Worm (Caenorhabditis elegans): ENCODE data around the gene srw-63.

Gene srw-63

ce11 chrIV:14019883-14020282 is 4.1 kb upstream of the srw-63 start, which contains the start of the genes irld-56 and irld-55 (continued):
- TF ChIP-seq lin-40 (tag; optimal IDR thresholded peaks at IDR 0.05) (no peak), hrde-1 (tag; optimal IDR thresholded peaks at IDR 0.05; ENCODE audit: borderline replicate concordance) (no peak)

ce11 chrIV:14013692-14014091 is 2.1 kb downstream of the srw-63 start:
- TF ChIP-seq snpc-1.3 (tag; optimal IDR thresholded peaks at IDR 0.05; ENCODE audit: insufficient read depth) (peak; percentile 90), him-1 (tag; optimal IDR thresholded peaks at IDR 0.05) (peak; percentile 82), Y53G8AR.9 (GFP tag; conservative IDR thresholded peaks at IDR 0.05) (no peak), aptf-2 (GFP tag; conservative IDR thresholded peaks at IDR 0.05) (no peak), aptf-3 (GFP tag; IDR thresholded peaks at IDR 0.05) (0 out of 2 replicates have a peak, but pooled peaks have one; percentile 26), attf-6 (GFP tag; IDR thresholded peaks at IDR 0.05) (peak; percentile 99), F57A8.1 (GFP tag; optimal IDR thresholded peaks at IDR 0.05) (no peak), tbp1 (GFP tag; optimal IDR thresholded peaks at IDR 0.05) (peak; percentile 97), F49E8.2 (tag; optimal IDR thresholded peaks at IDR 0.05; ENCODE audit: insufficient read depth) (peak; percentile 5), cebp-1 (GFP tag; IDR thresholded peaks at IDR 0.05) (no peak), cebp-1 (tag; optimal IDR thresholded peaks at IDR 0.05) (no peak), Y53F4B.3 (GFP tag; IDR thresholded peaks at IDR 0.05) (no peak), madf-8 (GFP tag; conservative IDR thresholded peaks at IDR 0.05) (no peak), snpc-3.4 (tag; optimal IDR thresholded peaks at IDR 0.05) (peak; percentile 96), F23B12.7 (tag; optimal IDR thresholded peaks at IDR 0.05; ENCODE audit: insufficient read depth) (peak; percentile 61), ceh-58 (GFP tag; IDR thresholded peaks at IDR 0.05) (no peak), snpc-1.1 (tag; optimal IDR thresholded peaks at IDR 0.05; ENCODE audit: insufficient read depth) (peak; percentile 96), attf-3 (GFP tag; conservative IDR thresholded peaks at IDR 0.05) (no peak), dpff-1 (tag; optimal IDR thresholded peaks at IDR 0.05) (no peak), F37B4.10 (GFP tag; IDR thresholded peaks at IDR 0.05) (no peak), ceh-40 (GFP tag; IDR thresholded peaks at IDR 0.05) (0 out of 2 replicates have a peak, but pooled peaks have one; percentile 27), ekl-4 (GFP tag; IDR thresholded peaks at IDR 0.05) (no peak), F55B11.4 (tag; optimal IDR thresholded peaks at IDR 0.05; ENCODE audit: borderline replicate concordance, insufficient read depth) (no peak), hlh-12 (tag; optimal IDR thresholded peaks at IDR 0.05) (no peak), hsf-1 (GFP tag; IDR thresholded peaks at IDR 0.05) (no peak), nfya-1 (tag; optimal IDR thresholded peaks at IDR 0.05; ENCODE audit: borderline replicate concordance, insufficient read depth) (no peak), egl-44 (GFP tag; IDR thresholded peaks at IDR 0.05) (no peak), ceh-27 (GFP tag; optimal IDR thresholded peaks at IDR 0.05) (no peak), ztf-22 (GFP tag; optimal IDR thresholded peaks at IDR 0.05) (no peak), sptf-2 (GFP tag; optimal IDR thresholded peaks at IDR 0.05) (no peak), rcor-1 (GFP tag; IDR thresholded peaks at IDR 0.05) (no peak), ccch-3 (GFP tag; optimal IDR thresholded peaks at IDR 0.05) (no peak), madf-6 (GFP tag; IDR thresholded peaks at IDR 0.05) (no peak), hmg-20 (GFP tag; IDR thresholded peaks at IDR 0.05) (no peak; the same call in 1 of the 2 replicates), ZK185.1 (tag; optimal IDR thresholded peaks at IDR 0.05; ENCODE audit: poor library complexity, severe bottlenecking) (peak; percentile 70), D2030.7 (GFP tag; IDR thresholded peaks at IDR 0.05) (peak; percentile 43; the same call in 1 of the 2 replicates), nfyb-1 (GFP tag; IDR thresholded peaks at IDR 0.05) (no peak), snpc-4 (GFP tag; optimal IDR thresholded peaks at IDR 0.05) (peak; percentile 95), snpc-4 (tag; optimal IDR thresholded peaks at IDR 0.05) (peak; percentile 96 to 99 (median 98)), tlf-1 (GFP tag; optimal IDR thresholded peaks at IDR 0.05) (no peak), egrh-3 (GFP tag; IDR thresholded peaks at IDR 0.05) (no peak), tbx-9 (tag; optimal IDR thresholded peaks at IDR 0.05; ENCODE audit: borderline replicate concordance) (no peak), B0261.1 (tag; optimal IDR thresholded peaks at IDR 0.05) (peak; percentile 80)

Measured in whole organism, young adult.